Worm (Caenorhabditis elegans): Measurements from ENCODE around the gene F40F8.1.

DNA sequence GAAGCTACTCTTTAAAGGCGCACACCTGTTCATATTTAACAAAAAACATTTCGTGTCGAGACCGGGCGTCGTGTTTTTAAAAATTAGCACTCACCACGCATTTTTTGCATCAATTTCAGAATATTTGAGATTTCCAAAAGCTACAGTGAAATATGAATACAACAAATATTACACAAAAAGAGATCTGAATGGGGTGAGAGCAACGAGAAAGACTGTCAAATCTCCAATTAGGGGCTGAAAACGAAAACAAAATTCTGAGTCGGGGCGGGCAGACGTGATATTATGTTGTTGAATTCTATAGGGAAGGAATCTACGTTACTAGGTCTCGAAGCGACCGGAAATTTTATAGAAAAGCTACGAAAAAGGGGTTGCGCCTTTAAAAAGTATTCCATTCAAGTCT lies 23.8 kb upstream of the F40F8.1 start, which contains the start of gene C09H10.5:
- TF ChIP-seq flt-1 (GFP tag; IDR thresholded peaks at IDR 0.05) (no peak), ama-1 (optimal IDR thresholded peaks at IDR 0.05) (no peak), scrt-1 (GFP tag; IDR thresholded peaks at IDR 0.05) (no peak), hmg-4 (GFP tag; optimal IDR thresholded peaks at IDR 0.05) (no peak), B0310.2 (tag; optimal IDR thresholded peaks at IDR 0.05) (no peak), hnd-1 (tag; optimal IDR thresholded peaks at IDR 0.05) (no peak), tbx-37 (GFP tag; conservative IDR thresholded peaks at IDR 0.05) (no peak), tbx-11 (GFP tag; IDR thresholded peaks at IDR 0.05) (no peak), ceh-36 (tag; optimal IDR thresholded peaks at IDR 0.05) (no peak), aly-1 (tag; optimal IDR thresholded peaks at IDR 0.05) (no peak), ceh-13 (GFP tag; optimal IDR thresholded peaks at IDR 0.05) (no peak)

Measured in whole organism, early embryonic.